Worm (Caenorhabditis elegans) whole organism, L2 larva: ENCODE data around the gene cul-2.

Experiments
- F13H6.1 ChIP-seq: sonication (generic microtip); optimal IDR thresholded peaks from 2 replicates; lab custom pipeline; 2016; ENCODE audit warnings: missing genetic modification characterization, missing compliant biosample characterization
- R02D3.7 ChIP-seq: fragments of 150-350 bp; optimal IDR thresholded peaks from 2 replicates; lab custom pipeline; 2014; ENCODE audit warnings: missing biosample characterization, missing genetic modification characterization
- ZK546.5 ChIP-seq: sonication (generic microtip); optimal IDR thresholded peaks from 2 replicates; lab custom pipeline; 2017; ENCODE audit warnings: missing biosample characterization, missing genetic modification characterization
- alr-1 ChIP-seq: fragments of 150-350 bp; optimal IDR thresholded peaks from 2 replicates; lab custom pipeline; 2014; ENCODE audit warnings: missing biosample characterization, missing genetic modification characterization
- aly-2 ChIP-seq: fragments of 150-350 bp; optimal IDR thresholded peaks from 2 replicates; lab custom pipeline; 2014; ENCODE audit warnings: missing biosample characterization, missing genetic modification characterization
- ama-1 ChIP-seq: fragments of 150-350 bp; optimal IDR thresholded peaks from 2 replicates; lab custom pipeline; 2018; ENCODE audit warnings: inconsistent platforms
- blmp-1 ChIP-seq: sonication (generic microtip); optimal IDR thresholded peaks from 2 replicates; lab custom pipeline; 2017; ENCODE audit warnings: missing genetic modification characterization, mild to moderate bottlenecking, missing compliant biosample characterization, antibody characterized with exemption, moderate library complexity; ENCODE audit not compliant: insufficient read depth
- ceh-16 ChIP-seq: fragments of 150-350 bp; optimal IDR thresholded peaks from 2 replicates; lab custom pipeline; 2014; ENCODE audit warnings: missing biosample characterization, missing genetic modification characterization
- crh-2 ChIP-seq: sonication (generic microtip); optimal IDR thresholded peaks from 2 replicates; lab custom pipeline; 2017; ENCODE audit warnings: missing biosample characterization, missing genetic modification characterization
- dmd-4 ChIP-seq: sonication (generic microtip); optimal IDR thresholded peaks from 2 replicates; lab custom pipeline; 2017; ENCODE audit warnings: missing biosample characterization, missing genetic modification characterization
- egl-27 ChIP-seq: sonication (generic microtip); optimal IDR thresholded peaks from 3 replicates; lab custom pipeline; 2017; ENCODE audit warnings: missing biosample characterization, missing genetic modification reagents, missing genetic modification characterization
- elt-3 ChIP-seq: sonication (generic microtip); optimal IDR thresholded peaks from 2 replicates; lab custom pipeline; 2017; ENCODE audit warnings: missing biosample characterization, missing genetic modification characterization
- gmeb-1 ChIP-seq: fragments of 150-350 bp; optimal IDR thresholded peaks from 2 replicates; lab custom pipeline; 2014; ENCODE audit warnings: missing biosample characterization, missing genetic modification characterization
- lin-13 ChIP-seq: fragments of 150-350 bp; optimal IDR thresholded peaks from 2 replicates; lab custom pipeline; 2014; ENCODE audit warnings: missing biosample characterization, missing genetic modification reagents, missing genetic modification characterization
- lin-39 ChIP-seq: fragments of 150-350 bp; optimal IDR thresholded peaks from 2 replicates; lab custom pipeline; 2014; ENCODE audit warnings: missing biosample characterization, missing genetic modification reagents, missing genetic modification characterization
- lsy-2 ChIP-seq, 2 experiments: fragments of 150-350 bp in 1 of 2; sonication (generic microtip) in 1 of 2; optimal IDR thresholded peaks; 2 replicates each; lab custom pipeline; 2014 to 2017; ENCODE audit warnings: missing biosample characterization in 2 of 2, missing genetic modification characterization in 2 of 2
- mab-5 ChIP-seq: fragments of 150-350 bp; optimal IDR thresholded peaks from 2 replicates; lab custom pipeline; 2014; ENCODE audit warnings: missing biosample characterization, missing genetic modification characterization
- mbf-1 ChIP-seq: sonication (generic microtip); optimal IDR thresholded peaks from 2 replicates; lab custom pipeline; 2017; ENCODE audit warnings: missing biosample characterization, missing genetic modification characterization
- mdl-1 ChIP-seq, 2 experiments: fragments of 150-350 bp in 1 of 2; sonication (generic microtip) in 1 of 2; optimal IDR thresholded peaks; 2 replicates each; lab custom pipeline; 2017; ENCODE audit warnings: missing biosample characterization in 2 of 2, missing genetic modification characterization in 2 of 2
- nhr-10 ChIP-seq: sonication (generic microtip); optimal IDR thresholded peaks from 2 replicates; lab custom pipeline; 2017; ENCODE audit warnings: missing biosample characterization, missing genetic modification characterization
- nhr-11 ChIP-seq: fragments of 150-350 bp; optimal IDR thresholded peaks from 2 replicates; lab custom pipeline; 2014; ENCODE audit warnings: missing biosample characterization, missing genetic modification characterization
- nhr-129 ChIP-seq: fragments of 150-350 bp; optimal IDR thresholded peaks from 2 replicates; lab custom pipeline; 2014; ENCODE audit warnings: missing biosample characterization, missing genetic modification characterization
- nhr-21 ChIP-seq: fragments of 150-350 bp; optimal IDR thresholded peaks from 2 replicates; lab custom pipeline; 2014; ENCODE audit warnings: missing biosample characterization, missing genetic modification characterization
- nhr-23 ChIP-seq: fragments of 150-350 bp; optimal IDR thresholded peaks from 2 replicates; lab custom pipeline; 2014; ENCODE audit warnings: missing biosample characterization, missing genetic modification reagents, missing genetic modification characterization
- nhr-237 ChIP-seq: fragments of 150-350 bp; optimal IDR thresholded peaks from 2 replicates; lab custom pipeline; 2014; ENCODE audit warnings: missing biosample characterization, missing genetic modification characterization
- nhr-25 ChIP-seq: fragments of 150-350 bp; sonication (generic microtip); optimal IDR thresholded peaks from 3 replicates; lab custom pipeline; 2014; ENCODE audit warnings: missing biosample characterization, missing genetic modification characterization
- nhr-6 ChIP-seq: fragments of 150-350 bp; optimal IDR thresholded peaks from 2 replicates; lab custom pipeline; 2014; ENCODE audit warnings: missing biosample characterization, missing genetic modification characterization
- peb-1 ChIP-seq: fragments of 150-350 bp; optimal IDR thresholded peaks from 2 replicates; lab custom pipeline; 2014; ENCODE audit warnings: missing biosample characterization, missing genetic modification characterization
- sem-4 ChIP-seq: fragments of 150-350 bp; optimal IDR thresholded peaks from 2 replicates; lab custom pipeline; 2014; ENCODE audit warnings: missing biosample characterization, missing genetic modification reagents, missing genetic modification characterization
- unc-39 ChIP-seq: fragments of 150-350 bp; optimal IDR thresholded peaks from 2 replicates; lab custom pipeline; 2014; ENCODE audit warnings: missing biosample characterization, missing genetic modification characterization
- unc-55 ChIP-seq: fragments of 150-350 bp; sonication (generic microtip); optimal IDR thresholded peaks from 3 replicates; lab custom pipeline; 2014; ENCODE audit warnings: missing biosample characterization, missing genetic modification reagents, missing genetic modification characterization
- unc-62 ChIP-seq: fragments of 150-350 bp; optimal IDR thresholded peaks from 2 replicates; lab custom pipeline; 2014; ENCODE audit warnings: missing biosample characterization, missing genetic modification reagents, missing genetic modification characterization
- ztf-1 ChIP-seq: fragments of 200-800 bp; sonication (Bioruptor generic); conservative IDR thresholded peaks from 2 replicates; pipeline ENCODE4 v1.3.6; 2022; ENCODE audit warnings: missing genetic modification characterization, missing compliant biosample characterization
- ztf-11 ChIP-seq: sonication (generic microtip); optimal IDR thresholded peaks from 2 replicates; lab custom pipeline; 2017; ENCODE audit warnings: missing biosample characterization, missing genetic modification characterization
- ztf-4 ChIP-seq: fragments of 150-350 bp; optimal IDR thresholded peaks from 2 replicates; lab custom pipeline; 2014; ENCODE audit warnings: missing biosample characterization, missing genetic modification characterization

The cul-2 gene

DNA sequence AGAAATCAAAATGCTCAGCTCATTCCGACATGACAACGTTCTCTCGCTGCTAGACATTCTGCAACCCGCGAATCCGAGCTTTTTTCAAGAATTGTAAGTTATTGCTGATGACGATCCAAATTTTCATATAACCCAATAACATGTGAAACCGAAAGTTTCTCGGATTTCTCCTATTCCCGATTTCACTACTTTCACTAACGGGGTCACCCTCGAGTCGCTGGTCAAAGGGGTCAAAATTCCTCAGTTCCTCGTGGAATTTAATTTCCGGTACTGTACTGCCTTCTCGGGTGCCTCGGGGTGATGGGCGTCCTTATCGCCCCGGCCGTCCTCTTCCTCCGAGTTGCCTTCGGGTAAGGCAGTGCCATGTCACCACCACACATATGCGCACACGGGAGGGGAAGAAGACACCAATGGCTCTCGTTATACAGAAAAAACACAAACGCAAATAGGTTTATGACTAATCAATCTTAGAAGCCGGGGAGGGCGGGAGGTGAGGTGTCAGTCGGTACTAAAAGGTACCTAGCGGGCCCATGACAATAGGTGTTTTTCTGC lies 33.2 kb downstream of the cul-2 start:
- no peak for TF ChIP-seq unc-62
- peak; percentile 79 for TF ChIP-seq blmp-1 (tag; lab: Kevin White, UChicago)
- peak; percentile 6 for TF ChIP-seq ceh-16 (tag; lab: Kevin White, UChicago)
- peak; percentile 5 for TF ChIP-seq sem-4
- TF ChIP-seq ama-1 (lab: Kevin White, UChicago), result peak; percentile 56

DNA sequence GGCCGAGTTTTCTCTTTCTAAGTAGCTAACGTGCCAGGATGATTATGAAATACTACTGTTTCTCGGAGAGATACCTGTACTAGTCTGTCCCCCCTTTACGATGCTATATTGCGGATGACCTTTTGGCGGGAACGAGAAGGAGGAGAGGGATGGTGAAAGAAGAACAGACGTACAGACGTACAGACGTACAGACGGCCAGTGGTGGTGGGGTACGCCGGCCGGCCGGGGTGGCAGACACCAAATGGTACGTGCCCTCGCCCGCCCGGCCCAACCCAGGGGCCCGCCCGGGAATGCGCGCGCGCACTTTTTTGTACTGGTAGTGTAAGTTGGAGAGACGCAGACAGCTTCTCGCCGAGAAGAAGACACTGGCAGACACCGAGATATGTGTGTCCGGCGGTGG lies 34.0 kb downstream of the cul-2 start:
- no peak for TF ChIP-seq aly-2 (tag; lab: Kevin White, UChicago)
- no peak for TF ChIP-seq nhr-23 (tag; lab: Kevin White, UChicago)
- no peak for TF ChIP-seq nhr-237 (tag; lab: Kevin White, UChicago)
- TF ChIP-seq egl-27 (tag; lab: Kevin White, UChicago), result no peak
- no peak for TF ChIP-seq mbf-1 (tag; lab: Kevin White, UChicago)
- TF ChIP-seq lin-13 (GFP tag; lab: Kevin White, UChicago), result no peak
- TF ChIP-seq blmp-1 (tag; lab: Kevin White, UChicago), result no peak
- TF ChIP-seq mab-5, result no peak
- TF ChIP-seq, all 48 proteins: peak for 0

DNA sequence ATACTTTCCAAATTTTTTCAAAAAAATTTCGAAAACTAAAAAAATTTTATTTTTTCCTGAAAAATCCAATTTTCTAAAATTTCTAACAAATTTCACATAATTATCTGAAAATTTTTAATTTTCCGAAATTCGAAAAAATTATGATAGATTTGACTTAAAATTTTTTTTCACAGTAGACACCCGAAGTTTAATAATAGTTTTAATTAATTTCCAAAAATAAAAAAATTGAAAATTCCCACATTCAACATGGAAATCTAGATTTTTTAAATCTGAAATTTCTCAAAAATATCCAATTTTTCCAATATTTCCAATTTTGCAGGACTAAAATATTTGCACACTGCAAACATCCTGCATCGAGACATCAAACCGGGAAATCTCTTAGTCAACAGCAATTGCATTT lies 34.9 kb downstream of the cul-2 start:
- TF ChIP-seq nhr-129 (no peak), elt-3 (tag; lab: Kevin White, UChicago) (no peak), nhr-10 (tag; lab: Kevin White, UChicago) (no peak), peb-1 (no peak), crh-2 (no peak), alr-1 (no peak), lsy-2 (tag; optimal IDR thresholded peaks at IDR 0.05; lab: Kevin White, UChicago) (no peak), unc-55 (no peak), aly-2 (tag; lab: Kevin White, UChicago) (no peak), mdl-1 (tag; optimal IDR thresholded peaks at IDR 0.05; lab: Kevin White, UChicago) (no peak), ZK546.5 (tag; lab: Kevin White, UChicago) (no peak), ama-1 (lab: Kevin White, UChicago) (no peak), nhr-21 (tag; lab: Kevin White, UChicago) (no peak), F13H6.1 (tag; lab: Kevin White, UChicago) (no peak), ztf-1 (GFP tag; lab: Robert Waterston, UW) (no peak), ztf-4 (tag; lab: Kevin White, UChicago) (no peak)

DNA sequence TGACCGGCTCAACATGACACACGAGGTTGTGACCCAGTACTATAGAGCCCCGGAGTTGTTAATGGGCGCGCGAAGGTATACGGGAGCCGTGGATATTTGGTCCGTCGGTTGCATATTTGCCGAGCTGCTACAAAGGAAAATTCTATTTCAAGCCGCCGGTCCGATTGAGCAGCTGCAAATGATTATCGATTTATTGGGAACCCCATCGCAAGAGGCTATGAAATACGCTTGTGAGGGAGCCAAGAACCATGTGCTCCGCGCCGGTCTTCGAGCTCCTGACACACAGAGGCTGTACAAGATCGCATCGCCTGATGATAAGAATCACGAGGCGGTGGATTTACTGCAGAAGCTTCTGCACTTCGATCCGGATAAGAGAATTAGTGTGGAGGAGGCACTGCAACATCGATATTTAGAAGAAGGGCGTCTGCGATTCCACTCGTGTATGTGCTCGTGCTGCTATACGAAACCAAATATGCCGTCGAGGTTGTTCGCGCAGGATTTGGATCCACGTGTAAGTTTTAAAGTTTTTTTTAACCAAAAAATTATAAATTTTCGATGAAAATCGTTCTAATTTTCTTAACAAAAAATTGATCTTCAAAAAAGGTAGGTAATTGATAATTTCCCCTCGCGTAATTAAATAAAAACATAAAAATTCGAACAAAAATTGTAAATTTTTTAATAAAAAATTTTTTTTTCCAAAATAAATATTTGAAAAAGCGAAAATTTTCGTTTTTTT lies 35.5 kb downstream of the cul-2 start:
- no peak for TF ChIP-seq lin-39 (tag; lab: Kevin White, UChicago)
- TF ChIP-seq ZK546.5 (tag; lab: Kevin White, UChicago), result no peak
- TF ChIP-seq nhr-11 (tag; lab: Kevin White, UChicago), result no peak
- no peak for TF ChIP-seq unc-55
- no peak for TF ChIP-seq dmd-4
- no peak for TF ChIP-seq nhr-237 (tag; lab: Kevin White, UChicago)
- TF ChIP-seq ztf-11 (tag; lab: Kevin White, UChicago), result no peak
- no peak for TF ChIP-seq nhr-25 (tag; lab: Kevin White, UChicago)
- TF ChIP-seq mab-5, result no peak
- no peak for TF ChIP-seq unc-62
- no peak for TF ChIP-seq sem-4
- TF ChIP-seq gmeb-1 (tag; lab: Kevin White, UChicago), result no peak
- TF ChIP-seq nhr-10 (tag; lab: Kevin White, UChicago), result no peak
- no peak for TF ChIP-seq unc-39 (tag; lab: Kevin White, UChicago)
- TF ChIP-seq R02D3.7 (tag; lab: Kevin White, UChicago), result no peak
- TF ChIP-seq nhr-6 (tag; lab: Kevin White, UChicago), result no peak
